Fruit fly (Drosophila melanogaster): Measurements from ENCODE around the gene not.

DNA sequence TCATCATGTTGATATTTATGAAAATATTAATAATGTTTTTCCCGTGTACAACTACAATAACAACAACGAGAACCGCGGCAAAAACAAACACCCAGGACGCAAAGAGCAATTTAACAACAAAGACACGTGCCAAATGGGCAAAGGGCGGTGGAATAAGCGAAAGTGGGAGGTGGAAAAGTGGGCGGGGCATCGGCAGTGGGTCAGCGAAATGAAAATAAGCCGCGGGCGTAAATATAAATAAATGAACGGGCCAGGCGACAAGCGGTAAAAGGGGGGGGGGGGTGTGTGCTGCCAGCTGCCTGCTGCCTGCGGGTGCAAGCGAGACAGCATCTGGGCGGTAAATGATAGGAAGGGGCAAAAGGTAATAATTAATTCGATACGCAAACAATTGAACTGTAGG lies 31.8 kb upstream of the not start:
- TF ChIP-seq Myc (optimal IDR thresholded peaks at IDR 0.05) = no peak
- no peak for TF ChIP-seq h (optimal IDR thresholded peaks at IDR 0.05)
- TF ChIP-seq ttk (optimal IDR thresholded peaks at IDR 0.05) = no peak
- no peak for TF ChIP-seq psq (optimal IDR thresholded peaks at IDR 0.05)
- TF ChIP-seq Sin3A (optimal IDR thresholded peaks at IDR 0.05) = no peak
